Worm (Caenorhabditis elegans): Measurements from ENCODE around the gene F35A5.5.

DNA sequence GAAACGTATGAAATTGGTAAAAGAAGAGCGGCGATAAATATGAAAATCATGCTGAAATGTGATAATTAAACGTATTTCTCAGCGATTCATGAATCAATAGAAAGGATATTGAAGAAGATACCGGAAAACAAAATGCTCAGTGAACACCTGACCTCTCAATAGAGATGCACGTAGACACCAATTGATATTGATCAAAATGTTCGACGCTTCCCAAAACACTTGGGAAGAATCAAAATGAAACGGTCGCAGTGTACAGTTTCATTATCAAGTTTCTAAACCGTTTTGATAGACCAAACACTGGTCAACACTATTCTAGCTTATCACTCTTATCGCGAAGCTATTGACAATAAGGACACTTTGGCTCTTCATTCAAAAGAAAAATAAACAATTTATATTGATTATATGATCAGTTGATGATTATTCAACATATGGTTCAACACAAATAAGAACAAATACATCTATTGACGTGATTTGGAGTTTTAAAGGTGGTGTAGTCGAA, 46.9 kb upstream of the F35A5.5 start, which contains the start of gene ttr-48:
- TF ChIP-seq F44E2.7 (GFP tag; IDR thresholded peaks at IDR 0.05), result no peak
- TF ChIP-seq aha-1 (tag), result no peak
- TF ChIP-seq zfp-2 (tag; optimal IDR thresholded peaks at IDR 0.05), result no peak
- no peak for TF ChIP-seq rbr-2 (tag; optimal IDR thresholded peaks at IDR 0.05)
- no peak for TF ChIP-seq mdl-1 (tag; optimal IDR thresholded peaks at IDR 0.05)
- TF ChIP-seq Y5F2A.4 (GFP tag; optimal IDR thresholded peaks at IDR 0.05), result no peak
